Worm (Caenorhabditis elegans): ENCODE data around the gene F11D11.3.
"Not testable (repeated sequence)": the region's sequence is repeated elsewhere in the genome, so short reads cannot be mapped to it uniquely, and the experiment has no call there.

F11D11.3 gene

ce11 chrV:18769902-18770301 lies 9.8 kb upstream of the F11D11.3 start:
- TF ChIP-seq unc-62 (GFP tag; optimal IDR thresholded peaks at IDR 0.05) (no peak), nhr-76 (tag; optimal IDR thresholded peaks at IDR 0.05) (no peak), pha-4 (tag; optimal IDR thresholded peaks at IDR 0.05) (no peak), cnd-1 (tag; optimal IDR thresholded peaks at IDR 0.05) (no peak), tbx-8 (GFP tag; optimal IDR thresholded peaks at IDR 0.05) (no peak), ceh-39 (tag; optimal IDR thresholded peaks at IDR 0.05) (no peak), zip-8 (tag; optimal IDR thresholded peaks at IDR 0.05) (no peak), elt-3 (tag; optimal IDR thresholded peaks at IDR 0.05) (no peak), mab-5 (tag; optimal IDR thresholded peaks at IDR 0.05) (no peak), ces-1 (GFP tag; optimal IDR thresholded peaks at IDR 0.05) (no peak), flh-1 (GFP tag; optimal IDR thresholded peaks at IDR 0.05) (no peak), mls-2 (tag; optimal IDR thresholded peaks at IDR 0.05) (no peak), ceh-43 (GFP tag; optimal IDR thresholded peaks at IDR 0.05) (no peak), mep-1 (tag; optimal IDR thresholded peaks at IDR 0.05) (no peak), nhr-12 (tag; optimal IDR thresholded peaks at IDR 0.05) (no peak), ceh-83 (GFP tag; optimal IDR thresholded peaks at IDR 0.05) (no peak), snpc-4 (tag; optimal IDR thresholded peaks at IDR 0.05) (no peak)

- not testable (repeated sequence) for TF ChIP-seq nhr-28 (tag; optimal IDR thresholded peaks at IDR 0.05); bed-3 (GFP tag; optimal IDR thresholded peaks at IDR 0.05); drap-1 (GFP tag; optimal IDR thresholded peaks at IDR 0.05)
These were observed 2.0 kb upstream of the F11D11.3 start, which contains the start of gene F11D11.22 for ce11 chrV:18762044-18762443. Gene F11D11.22 (plus strand): TSS chrV:18762344.

DNA sequence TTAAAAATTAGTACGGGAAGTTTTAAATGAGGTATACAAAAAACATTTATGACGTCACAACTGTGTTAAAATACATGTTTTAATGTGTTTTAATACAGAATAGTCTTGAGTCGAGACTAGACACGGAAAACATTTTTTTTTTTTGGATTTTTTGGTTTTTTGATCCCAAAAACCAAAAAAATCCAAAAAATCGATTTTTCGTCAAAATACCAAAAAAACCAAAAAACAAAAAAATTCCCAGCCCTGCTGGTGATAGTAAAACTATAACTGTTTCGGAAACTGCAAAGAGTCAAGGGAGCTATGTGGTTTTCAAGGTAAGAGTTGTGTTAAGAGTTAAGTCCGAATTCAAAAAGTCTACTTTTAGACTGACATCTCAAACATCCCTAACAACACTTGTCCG lies 1.0 kb upstream of the F11D11.3 start, which contains the start of gene F11D11.4:
F11D11.4 (plus strand) TSS at position 301 of the 400 bp plus-strand sequence.
- no peak for TF ChIP-seq unc-39 (tag; optimal IDR thresholded peaks at IDR 0.05)
- no peak for TF ChIP-seq lin-32 (GFP tag; optimal IDR thresholded peaks at IDR 0.05)
- TF ChIP-seq sem-2 (GFP tag; optimal IDR thresholded peaks at IDR 0.05), result no peak
- no peak for TF ChIP-seq ceh-43 (GFP tag; optimal IDR thresholded peaks at IDR 0.05)
- no peak for TF ChIP-seq nhr-76 (tag; optimal IDR thresholded peaks at IDR 0.05)
- TF ChIP-seq ham-2 (GFP tag; optimal IDR thresholded peaks at IDR 0.05), result no peak
- TF ChIP-seq nhr-28 (tag; optimal IDR thresholded peaks at IDR 0.05), result no peak
- TF ChIP-seq ztf-11 (tag; optimal IDR thresholded peaks at IDR 0.05), result no peak
- TF ChIP-seq snpc-4 (tag; optimal IDR thresholded peaks at IDR 0.05), result no peak
- TF ChIP-seq nhr-2 (tag; optimal IDR thresholded peaks at IDR 0.05), result no peak
- no peak for TF ChIP-seq elt-3 (tag; optimal IDR thresholded peaks at IDR 0.05)
- no peak for TF ChIP-seq drap-1 (GFP tag; optimal IDR thresholded peaks at IDR 0.05)
- TF ChIP-seq ces-1 (GFP tag; optimal IDR thresholded peaks at IDR 0.05), result no peak
- TF ChIP-seq unc-62 (GFP tag; optimal IDR thresholded peaks at IDR 0.05), result no peak

ce11 chrV:18754328-18754727 lies 5.7 kb downstream of the F11D11.3 start, which contains the start of gene clec-254:
Gene clec-254 (minus strand): TSS chrV:18754428.
- TF ChIP-seq nhr-76, lin-13, lsy-2 (tag; optimal IDR thresholded peaks at IDR 0.05): not testable (repeated sequence)

DNA sequence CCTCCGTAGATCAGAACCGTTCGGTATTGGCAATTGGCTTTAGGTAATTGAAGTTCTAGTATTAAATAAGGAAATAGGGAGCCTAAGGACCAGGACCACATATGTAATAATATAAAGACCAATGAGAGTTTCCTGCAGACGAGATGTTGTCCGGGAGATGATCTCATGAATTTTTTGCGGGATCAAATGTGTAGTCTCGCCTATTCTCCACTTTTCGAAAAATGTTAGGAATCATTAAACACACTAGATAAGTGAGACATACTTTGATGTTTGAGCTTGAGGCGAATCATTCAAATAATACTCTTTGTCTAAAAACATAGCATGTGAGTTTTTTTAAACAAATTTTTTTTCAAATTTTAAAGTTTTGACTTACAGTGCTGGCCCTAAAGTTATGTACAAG lies 7.0 kb downstream of the F11D11.3 start, which contains the start of gene F11D11.6:
F11D11.6 (minus strand) TSS at position 101 of the 400 bp plus-strand sequence.
- TF ChIP-seq ceh-39 (tag; optimal IDR thresholded peaks at IDR 0.05) (no peak), M03D4.4 (tag; optimal IDR thresholded peaks at IDR 0.05) (no peak), unc-120 (tag; optimal IDR thresholded peaks at IDR 0.05; ENCODE audit: poor library complexity, severe bottlenecking) (no peak), mab-5 (tag; optimal IDR thresholded peaks at IDR 0.05) (no peak), lin-13 (tag; optimal IDR thresholded peaks at IDR 0.05) (no peak), nhr-2 (tag; optimal IDR thresholded peaks at IDR 0.05) (no peak), nhr-12 (tag; optimal IDR thresholded peaks at IDR 0.05) (no peak), ceh-43 (GFP tag; optimal IDR thresholded peaks at IDR 0.05) (no peak), zip-8 (tag; optimal IDR thresholded peaks at IDR 0.05) (no peak), cnd-1 (tag; optimal IDR thresholded peaks at IDR 0.05) (no peak), tbx-8 (GFP tag; optimal IDR thresholded peaks at IDR 0.05) (no peak), elt-3 (tag; optimal IDR thresholded peaks at IDR 0.05) (no peak), sem-2 (GFP tag; optimal IDR thresholded peaks at IDR 0.05) (no peak), bed-3 (GFP tag; optimal IDR thresholded peaks at IDR 0.05) (no peak), hlh-1 (tag; optimal IDR thresholded peaks at IDR 0.05) (no peak), lsy-2 (tag; optimal IDR thresholded peaks at IDR 0.05) (no peak), nhr-76 (tag; optimal IDR thresholded peaks at IDR 0.05) (no peak), nhr-237 (tag; optimal IDR thresholded peaks at IDR 0.05) (no peak), lin-32 (GFP tag; optimal IDR thresholded peaks at IDR 0.05) (no peak), snpc-4 (tag; optimal IDR thresholded peaks at IDR 0.05) (no peak)
